Worm (Caenorhabditis elegans) whole organism, late embryonic: ENCODE results near the gene C10G8.3.

Experiments
- C08G9.2 ChIP-seq: sonication (generic microtip); optimal IDR thresholded peaks from 2 replicates; lab custom pipeline; 2016; ENCODE audit warnings: mild to moderate bottlenecking, missing genetic modification characterization, moderate library complexity, missing compliant biosample characterization
- C38D4.7 ChIP-seq: fragments of 200-800 bp; sonication (Bioruptor generic); optimal IDR thresholded peaks from 2 replicates; lab custom pipeline; 2018; ENCODE audit warnings: mild to moderate bottlenecking, missing genetic modification characterization, moderate library complexity, missing compliant biosample characterization
- F13H6.1 ChIP-seq: sonication (generic microtip); optimal IDR thresholded peaks from 2 replicates; lab custom pipeline; 2016; ENCODE audit warnings: missing genetic modification characterization, missing compliant biosample characterization
- T23F11.4 ChIP-seq: fragments of 200-800 bp; sonication (Bioruptor generic); optimal IDR thresholded peaks from 2 replicates; lab custom pipeline; 2018; ENCODE audit warnings: mild to moderate bottlenecking, missing genetic modification characterization, missing compliant biosample characterization
- Y22D7AL.16 ChIP-seq: sonication (generic microtip); optimal IDR thresholded peaks from 2 replicates; lab custom pipeline; 2016; ENCODE audit warnings: missing genetic modification characterization, missing compliant biosample characterization
- ceh-19 ChIP-seq: fragments of 200-800 bp; sonication (Bioruptor generic); optimal IDR thresholded peaks from 2 replicates; lab custom pipeline; 2018; ENCODE audit warnings: mild to moderate bottlenecking, missing genetic modification characterization, missing compliant biosample characterization
- ceh-31 ChIP-seq: sonication (generic microtip); optimal IDR thresholded peaks from 2 replicates; lab custom pipeline; 2016; ENCODE audit warnings: missing genetic modification characterization, missing compliant biosample characterization
- ceh-48 ChIP-seq: sonication (generic microtip); optimal IDR thresholded peaks from 2 replicates; lab custom pipeline; 2016; ENCODE audit warnings: missing genetic modification characterization, inconsistent platforms, missing compliant biosample characterization
- ceh-6 ChIP-seq: fragments of 200-800 bp; sonication (Bioruptor generic); optimal IDR thresholded peaks from 2 replicates; lab custom pipeline; 2018; ENCODE audit warnings: mild to moderate bottlenecking, missing genetic modification characterization, missing compliant biosample characterization
- ceh-9 ChIP-seq: sonication (generic microtip); optimal IDR thresholded peaks from 2 replicates; lab custom pipeline; 2016; ENCODE audit warnings: mild to moderate bottlenecking, missing genetic modification characterization, inconsistent platforms, missing compliant biosample characterization
- dmd-4 ChIP-seq: sonication (generic microtip); optimal IDR thresholded peaks from 2 replicates; lab custom pipeline; 2016; ENCODE audit warnings: borderline replicate concordance, missing genetic modification characterization, missing compliant biosample characterization
- dve-1 ChIP-seq: sonication (generic microtip); optimal IDR thresholded peaks from 2 replicates; lab custom pipeline; 2017; ENCODE audit warnings: antibody characterized with exemption, mild to moderate bottlenecking, missing genetic modification characterization, missing compliant biosample characterization
- elt-4 ChIP-seq: sonication (generic microtip); optimal IDR thresholded peaks from 2 replicates; lab custom pipeline; 2016; ENCODE audit warnings: missing genetic modification characterization, missing compliant biosample characterization
- ets-4 ChIP-seq: sonication (generic microtip); optimal IDR thresholded peaks from 2 replicates; lab custom pipeline; 2016; ENCODE audit warnings: missing genetic modification characterization, missing compliant biosample characterization
- fkh-6 ChIP-seq: sonication (generic microtip); optimal IDR thresholded peaks from 2 replicates; lab custom pipeline; 2016; ENCODE audit warnings: missing genetic modification characterization, missing compliant biosample characterization
- gmeb-2 ChIP-seq: sonication (generic microtip); optimal IDR thresholded peaks from 2 replicates; lab custom pipeline; 2016; ENCODE audit warnings: missing genetic modification characterization, inconsistent platforms, missing compliant biosample characterization
- hlh-13 ChIP-seq: fragments of 200-800 bp; sonication (Bioruptor generic); optimal IDR thresholded peaks from 2 replicates; lab custom pipeline; 2018; ENCODE audit warnings: mild to moderate bottlenecking, missing genetic modification characterization, missing compliant biosample characterization
- hlh-6 ChIP-seq: sonication (generic microtip); optimal IDR thresholded peaks from 2 replicates; lab custom pipeline; 2016; ENCODE audit warnings: missing genotype, missing genetic modification characterization, missing compliant biosample characterization
- lim-6 ChIP-seq: sonication (generic microtip); optimal IDR thresholded peaks from 2 replicates; lab custom pipeline; 2016; ENCODE audit warnings: missing genetic modification characterization, missing compliant biosample characterization
- lin-11 ChIP-seq: fragments of 200-800 bp; sonication (Bioruptor generic); optimal IDR thresholded peaks from 2 replicates; lab custom pipeline; 2018; ENCODE audit warnings: mild to moderate bottlenecking, missing genetic modification characterization, missing compliant biosample characterization
- madf-2 ChIP-seq: sonication (generic microtip); optimal IDR thresholded peaks from 2 replicates; lab custom pipeline; 2017; ENCODE audit warnings: missing genetic modification characterization, missing compliant biosample characterization
- mec-3 ChIP-seq: sonication (generic microtip); optimal IDR thresholded peaks from 2 replicates; lab custom pipeline; 2016; ENCODE audit warnings: borderline replicate concordance, missing genetic modification characterization, missing compliant biosample characterization
- nfya-1 ChIP-seq: sonication (generic microtip); optimal IDR thresholded peaks from 2 replicates; lab custom pipeline; 2017; ENCODE audit warnings: missing genetic modification characterization, mild to moderate bottlenecking, missing compliant biosample characterization, antibody characterized with exemption, moderate library complexity
- nhr-11 ChIP-seq: fragments of 150-350 bp; optimal IDR thresholded peaks from 2 replicates; lab custom pipeline; 2014; ENCODE audit warnings: missing biosample characterization, missing genetic modification characterization
- npax-4 ChIP-seq: sonication (generic microtip); optimal IDR thresholded peaks from 2 replicates; lab custom pipeline; 2016; ENCODE audit warnings: missing genetic modification characterization, missing compliant biosample characterization
- pag-3 ChIP-seq: sonication (generic microtip); optimal IDR thresholded peaks from 2 replicates; lab custom pipeline; 2016; ENCODE audit warnings: missing compliant biosample characterization, missing genetic modification characterization, borderline replicate concordance
- pat-9 ChIP-seq: fragments of 200-800 bp; sonication (Bioruptor generic); optimal IDR thresholded peaks from 2 replicates; lab custom pipeline; 2018; ENCODE audit warnings: mild to moderate bottlenecking, missing genetic modification characterization, moderate library complexity, missing compliant biosample characterization
- pax-1 ChIP-seq: fragments of 150-350 bp; optimal IDR thresholded peaks from 2 replicates; lab custom pipeline; 2014; ENCODE audit warnings: missing biosample characterization, missing genetic modification characterization
- pha-2 ChIP-seq: sonication (generic microtip); optimal IDR thresholded peaks from 2 replicates; lab custom pipeline; 2017; ENCODE audit warnings: mild to moderate bottlenecking, missing genetic modification characterization, missing compliant biosample characterization
- pqm-1 ChIP-seq: sonication (generic microtip); optimal IDR thresholded peaks from 2 replicates; lab custom pipeline; 2016; ENCODE audit warnings: missing genetic modification characterization, missing compliant biosample characterization
- ref-2 ChIP-seq: sonication (generic microtip); optimal IDR thresholded peaks from 2 replicates; lab custom pipeline; 2016; ENCODE audit warnings: missing genetic modification characterization, missing compliant biosample characterization
- rnt-1 ChIP-seq: sonication (generic microtip); optimal IDR thresholded peaks from 2 replicates; lab custom pipeline; 2016; ENCODE audit warnings: missing genetic modification characterization, missing compliant biosample characterization
- sdc-2 ChIP-seq: sonication (generic microtip); optimal IDR thresholded peaks from 2 replicates; lab custom pipeline; 2016; ENCODE audit warnings: missing genotype, missing genetic modification characterization, missing compliant biosample characterization
- sox-2 ChIP-seq: fragments of 200-800 bp; sonication (Bioruptor generic); IDR thresholded peaks from 2 replicates; pipeline ENCODE4 v1.3.6; 2022; ENCODE audit warnings: missing genetic modification reagents, missing genetic modification characterization, missing compliant biosample characterization
- sox-4 ChIP-seq: sonication (generic microtip); optimal IDR thresholded peaks from 2 replicates; lab custom pipeline; 2017; ENCODE audit warnings: mild to moderate bottlenecking, missing genetic modification characterization, inconsistent platforms, missing compliant biosample characterization
- tbx-2 ChIP-seq: sonication (generic microtip); optimal IDR thresholded peaks from 2 replicates; lab custom pipeline; 2016; ENCODE audit warnings: missing genetic modification characterization, missing compliant biosample characterization
- tbx-7 ChIP-seq: sonication (generic microtip); optimal IDR thresholded peaks from 2 replicates; lab custom pipeline; 2016; ENCODE audit warnings: missing genotype, missing genetic modification characterization, missing compliant biosample characterization
- unc-3 ChIP-seq, 2 experiments: fragments of 200-800 bp in 1 of 2; sonication (Bioruptor generic) in 1 of 2; sonication (generic microtip) in 1 of 2; conservative IDR thresholded peaks in 1 of 2; optimal IDR thresholded peaks in 1 of 2; 2 replicates each; pipeline versions ENCODE4 v1.3.6 to Lab custom; 2016 to 2022; ENCODE audit warnings: missing compliant biosample characterization in 2 of 2, missing genetic modification characterization in 2 of 2, missing genetic modification reagents in 1 of 2
- unc-42 ChIP-seq: sonication (generic microtip); optimal IDR thresholded peaks from 2 replicates; lab custom pipeline; 2016; ENCODE audit warnings: missing genotype, missing genetic modification characterization, missing compliant biosample characterization
- zip-5 ChIP-seq: sonication (generic microtip); optimal IDR thresholded peaks from 2 replicates; lab custom pipeline; 2016; ENCODE audit warnings: missing genetic modification characterization, missing compliant biosample characterization
- ztf-16 ChIP-seq: sonication (generic microtip); optimal IDR thresholded peaks from 2 replicates; lab custom pipeline; 2017; ENCODE audit warnings: missing genetic modification characterization, missing compliant biosample characterization

Gene C10G8.3

DNA sequence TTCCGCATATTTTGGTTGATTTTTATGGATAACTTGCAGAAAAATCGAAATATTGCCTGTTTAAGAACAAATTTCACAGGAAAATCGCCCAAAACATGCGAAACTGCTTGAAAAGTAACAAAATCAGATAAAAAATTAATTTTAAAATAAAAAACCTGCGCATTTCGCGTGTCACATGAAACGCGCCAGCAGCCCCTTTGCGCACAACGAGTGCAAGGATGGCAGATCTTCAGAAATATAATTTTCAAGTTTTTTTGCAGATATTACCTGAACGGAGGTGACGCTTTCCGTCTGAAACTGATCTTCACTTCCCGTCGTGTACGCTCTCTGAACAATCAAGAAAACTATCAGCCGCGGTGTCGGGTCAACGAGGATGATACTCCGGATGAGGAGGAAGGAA is 37.6 kb upstream of the C10G8.3 start (continued):
- TF ChIP-seq madf-2 (tag; lab: Kevin White, UChicago) (no peak), F13H6.1 (tag; lab: Kevin White, UChicago) (no peak), unc-42 (tag; lab: Kevin White, UChicago) (peak; percentile 48), nhr-11 (no peak), dmd-4 (tag; lab: Kevin White, UChicago) (no peak), tbx-7 (tag; lab: Kevin White, UChicago) (no peak), ets-4 (tag; lab: Kevin White, UChicago) (no peak), sox-2 (GFP tag; lab: Robert Waterston, UW) (no peak), ref-2 (no peak), unc-3 (GFP tag; conservative IDR thresholded peaks at IDR 0.05; lab: Robert Waterston, UW) (no peak), unc-3 (tag; optimal IDR thresholded peaks at IDR 0.05; lab: Kevin White, UChicago) (no peak), T23F11.4 (GFP tag; lab: Kevin White, UChicago) (no peak), lin-11 (tag; lab: Kevin White, UChicago) (no peak), dve-1 (tag; lab: Kevin White, UChicago) (no peak)

- TF ChIP-seq dmd-4 (tag; lab: Kevin White, UChicago) (no peak), sox-2 (GFP tag; lab: Robert Waterston, UW) (no peak), nfya-1 (peak; percentile 9)
- TF ChIP-seq, all 69 proteins: peak for 1
Observed at ce11 chrV:5275426-5276007, 37.0 kb upstream of the C10G8.3 start.

ce11 chrV:5278001-5278400 is 34.6 kb upstream of the C10G8.3 start, which contains the start of gene B0238.9:
B0238.9 (minus strand) TSS chrV:5278101.
- no peak for TF ChIP-seq pat-9 (tag; lab: Kevin White, UChicago)
- TF ChIP-seq rnt-1: no peak
- TF ChIP-seq madf-2 (tag; lab: Kevin White, UChicago): no peak
- no peak for TF ChIP-seq zip-5 (tag; lab: Kevin White, UChicago)
- TF ChIP-seq npax-4 (tag; lab: Kevin White, UChicago): no peak
- TF ChIP-seq pha-2: no peak
- no peak for TF ChIP-seq ceh-31 (tag; lab: Kevin White, UChicago)
- TF ChIP-seq pax-1: no peak

DNA sequence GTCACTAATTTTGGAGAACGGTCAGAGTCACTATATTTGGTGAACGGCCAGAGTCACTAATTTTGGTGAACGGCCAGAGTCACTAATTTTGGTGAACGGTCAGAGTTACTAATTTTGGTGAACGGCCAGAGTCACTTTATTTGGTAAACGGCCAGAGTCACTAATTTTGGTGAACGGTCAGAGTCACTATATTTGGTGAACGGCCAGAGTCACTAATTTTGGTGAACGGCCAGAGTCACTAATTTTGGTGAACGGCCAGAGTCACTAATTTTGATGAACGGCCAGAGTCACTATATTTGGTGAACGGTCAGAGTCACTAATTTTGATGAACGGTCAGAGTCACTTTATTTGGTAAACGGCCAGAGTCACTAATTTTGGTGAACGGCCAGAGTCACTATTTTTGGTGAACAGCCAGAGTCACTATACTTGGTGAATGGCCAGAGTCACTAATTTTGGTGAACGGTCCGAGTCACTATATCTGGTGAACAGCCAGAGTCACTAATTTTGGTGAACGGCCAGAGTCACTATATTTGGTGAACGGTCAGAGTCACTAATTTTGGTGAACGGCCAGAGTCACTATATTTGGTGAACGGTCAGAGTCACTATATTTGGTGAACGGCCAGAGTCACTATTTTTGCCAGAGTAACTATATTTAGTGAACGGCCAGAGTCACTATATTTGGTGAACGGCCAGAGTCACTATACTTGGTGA is 28.1 kb upstream of the C10G8.3 start:
- TF ChIP-seq ceh-48 (peak; percentile 31), tbx-2 (tag; lab: Kevin White, UChicago) (peak; percentile 49), Y22D7AL.16 (tag; lab: Kevin White, UChicago) (peak; percentile 1), hlh-13 (GFP tag; lab: Kevin White, UChicago) (peak; percentile 58), zip-5 (tag; lab: Kevin White, UChicago) (peak; percentile 7), ceh-9 (tag; lab: Kevin White, UChicago) (peak; percentile 22), dmd-4 (tag; lab: Kevin White, UChicago) (peak; percentile 91), C08G9.2 (tag; lab: Kevin White, UChicago) (peak; percentile 35), gmeb-2 (tag; lab: Kevin White, UChicago) (peak; percentile 54), mec-3 (tag; lab: Kevin White, UChicago) (peak; percentile 62), npax-4 (tag; lab: Kevin White, UChicago) (peak; percentile 24), ets-4 (tag; lab: Kevin White, UChicago) (peak; percentile 2), ztf-16 (tag; lab: Kevin White, UChicago) (peak; percentile 45), pqm-1 (tag; lab: Kevin White, UChicago) (peak; percentile 45), pag-3 (tag; lab: Kevin White, UChicago) (peak; percentile 87), madf-2 (tag; lab: Kevin White, UChicago) (peak; percentile 49), elt-4 (tag; lab: Kevin White, UChicago) (peak; percentile 68), fkh-6 (tag; lab: Kevin White, UChicago) (peak; percentile 71), lim-6 (peak; percentile 47), ceh-19 (peak; percentile 81), sdc-2 (tag; lab: Kevin White, UChicago) (peak; percentile 11), sox-4 (peak; percentile 29), ceh-6 (GFP tag; lab: Kevin White, UChicago) (peak; percentile 18), C38D4.7 (GFP tag; lab: Kevin White, UChicago) (peak; percentile 41), hlh-6 (tag; lab: Kevin White, UChicago) (peak; percentile 78)
